Fruit fly (Drosophila melanogaster): ENCODE data around the gene CG31542.
A peak's percentile ranks its signal among the peaks of the same experiment; 100 is the strongest.

Gene CG31542

DNA sequence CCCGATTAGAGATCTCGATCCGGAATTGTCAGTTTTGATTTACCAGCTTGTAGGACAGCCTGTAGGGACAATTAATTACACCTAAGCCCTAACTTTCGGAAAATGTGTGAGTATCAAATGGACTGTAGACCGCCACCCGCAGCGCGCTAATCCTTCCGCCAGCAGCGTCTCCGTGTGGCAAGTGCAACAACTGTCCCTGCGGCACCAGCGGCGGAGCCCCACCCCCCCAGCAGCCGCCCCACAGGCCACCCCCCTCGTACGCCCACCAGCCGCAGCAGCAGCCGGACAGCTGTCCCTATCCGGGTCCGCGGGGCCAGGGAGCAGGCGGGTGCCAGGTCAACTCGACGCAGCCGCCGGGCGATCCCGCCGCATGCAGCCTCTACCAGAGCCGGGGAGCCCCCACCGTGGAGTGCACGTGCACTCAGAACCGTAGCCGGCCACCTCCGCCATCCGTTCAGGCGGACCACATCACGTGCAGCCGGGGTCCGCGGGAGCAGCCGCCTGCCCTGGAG lies at the start of gene CG31542, which contains the start of gene CG34277:
Gene CG31542, plus strand, starts transcription at position 51 of the 512 bp plus-strand sequence.
Gene CG34277, plus strand, starts transcription at position 51 of the 512 bp plus-strand sequence.
- no peak for TF ChIP-seq CTCF (optimal IDR thresholded peaks at IDR 0.05)
- TF ChIP-seq CG8478 (optimal IDR thresholded peaks at IDR 0.05), result no peak

dm6 chr3R:5320672-5321071 lies 48.7 kb upstream of the CG31542 start:
- TF ChIP-seq CG8478 (optimal IDR thresholded peaks at IDR 0.05) (no peak), CTCF (optimal IDR thresholded peaks at IDR 0.05) (no peak)

- TF ChIP-seq CG8478 (optimal IDR thresholded peaks at IDR 0.05) (no peak), CTCF (optimal IDR thresholded peaks at IDR 0.05) (no peak)
Observed at dm6 chr3R:5322182-5322609, 47.1 kb upstream of the CG31542 start.

dm6 chr3R:5323741-5324538 lies 45.4 kb upstream of the CG31542 start:
- TF ChIP-seq CTCF (optimal IDR thresholded peaks at IDR 0.05) (no peak), CG8478 (optimal IDR thresholded peaks at IDR 0.05) (no peak)

- TF ChIP-seq CG8478 (optimal IDR thresholded peaks at IDR 0.05) (no peak), CTCF (optimal IDR thresholded peaks at IDR 0.05) (peak in 1 of 2 experiments; percentile 39)
Observed at dm6 chr3R:5326166-5326565, 43.2 kb upstream of the CG31542 start.

DNA sequence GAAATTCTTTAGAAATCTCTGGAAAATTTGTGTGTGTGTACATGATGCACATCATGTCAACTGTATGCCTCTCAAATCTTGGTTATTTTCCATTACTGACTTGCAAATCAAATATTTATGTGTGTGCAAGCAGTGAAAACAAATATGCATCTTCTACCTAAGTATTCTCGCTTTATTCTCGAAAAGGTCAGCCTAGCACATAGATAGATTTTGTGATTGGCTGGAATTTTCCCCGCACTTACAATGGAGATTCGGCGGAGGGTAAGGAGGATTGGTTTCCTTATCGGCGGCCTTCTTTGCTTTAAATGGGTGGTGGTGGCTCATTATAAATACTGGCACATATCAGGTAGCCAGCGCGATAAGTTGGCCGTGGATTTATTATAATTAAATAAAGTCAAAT lies 41.4 kb upstream of the CG31542 start:
- no peak for TF ChIP-seq CTCF (optimal IDR thresholded peaks at IDR 0.05)
- no peak for TF ChIP-seq CG8478 (optimal IDR thresholded peaks at IDR 0.05)

DNA sequence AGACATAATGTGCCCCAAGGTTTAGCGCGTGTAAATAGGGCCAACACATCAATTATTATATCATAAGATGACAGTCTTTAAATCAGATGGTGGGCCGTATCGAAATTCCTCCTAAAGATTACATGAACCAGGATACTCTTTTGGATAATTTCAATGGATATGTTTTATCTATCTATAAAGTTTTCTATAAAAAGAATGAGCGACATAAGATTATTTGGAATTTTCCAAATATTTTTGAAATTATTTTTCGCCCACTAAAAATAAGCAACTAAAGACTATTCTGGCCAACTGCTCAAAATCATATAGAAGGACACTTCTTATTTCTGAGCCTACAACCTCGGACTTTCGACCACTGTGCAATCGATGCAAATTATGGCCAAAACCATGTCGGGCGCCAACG lies 39.0 kb upstream of the CG31542 start:
- TF ChIP-seq CTCF (optimal IDR thresholded peaks at IDR 0.05), result no peak
- no peak for TF ChIP-seq CG8478 (optimal IDR thresholded peaks at IDR 0.05)

- no peak for TF ChIP-seq CG8478 (optimal IDR thresholded peaks at IDR 0.05)
- no peak for TF ChIP-seq CTCF (optimal IDR thresholded peaks at IDR 0.05)
Observed at dm6 chr3R:5331764-5332405, 37.5 kb upstream of the CG31542 start.

DNA sequence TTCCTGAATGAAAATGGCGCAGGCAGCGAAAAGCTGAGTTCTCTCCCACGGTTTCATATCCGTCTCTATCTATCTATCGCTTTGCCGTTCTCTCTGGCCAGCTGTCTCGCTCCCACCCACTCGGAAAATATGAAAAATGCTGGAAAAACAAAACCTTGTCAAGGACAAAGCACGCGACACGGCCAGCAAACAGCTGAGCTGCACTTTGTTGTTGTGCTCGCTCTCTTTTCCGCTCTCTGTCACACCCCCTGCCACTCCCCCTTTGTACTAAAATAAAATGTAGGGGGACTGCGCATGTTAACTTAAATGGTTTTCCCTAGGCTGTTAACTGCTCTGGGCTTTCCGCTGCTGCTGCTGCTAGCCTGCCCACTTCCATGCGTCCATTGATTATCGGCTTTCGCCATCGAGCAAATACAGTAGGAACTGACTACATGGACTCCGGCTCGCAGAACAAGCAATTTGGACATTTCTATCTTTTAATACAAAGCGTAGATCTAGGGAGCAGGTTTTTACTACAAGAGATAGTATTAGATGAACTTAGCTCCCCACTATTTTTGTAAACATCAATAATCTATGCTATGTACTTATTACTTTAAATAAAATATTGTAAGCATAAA lies 22.5 kb upstream of the CG31542 start:
- no peak for TF ChIP-seq CG8478 (optimal IDR thresholded peaks at IDR 0.05)
- no peak for TF ChIP-seq CTCF (optimal IDR thresholded peaks at IDR 0.05)

DNA sequence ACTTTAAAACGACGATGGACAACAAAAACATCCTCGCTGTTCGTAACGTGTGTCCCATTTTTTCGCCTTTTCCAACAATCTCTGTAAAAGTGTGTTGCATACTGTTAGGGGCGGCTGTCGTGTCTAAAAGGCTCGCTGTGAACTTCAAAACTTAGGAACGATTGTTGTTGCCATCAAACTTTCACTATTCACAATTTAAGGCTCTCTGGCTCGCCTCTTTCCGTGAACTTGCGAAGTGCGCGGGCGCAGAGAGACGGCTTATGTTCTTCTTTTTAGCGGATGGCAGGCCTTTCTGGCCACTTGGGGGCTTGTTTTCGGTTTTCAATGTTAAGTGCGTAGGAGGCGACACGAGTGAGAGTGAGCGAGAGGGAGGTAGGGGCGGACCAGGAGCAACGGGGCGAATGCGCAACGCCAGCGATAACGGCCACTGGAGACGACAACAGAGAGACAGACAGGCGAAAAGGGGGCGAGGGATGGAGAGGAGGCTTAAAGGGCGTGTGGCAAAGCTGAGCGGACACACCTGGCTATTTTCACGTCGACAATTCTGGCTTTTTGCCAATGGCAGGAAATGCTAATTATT lies 18.9 kb upstream of the CG31542 start, which contains the start of gene mtd:
Gene mtd, minus strand, starts transcription at position 51 of the 580 bp plus-strand sequence.
- TF ChIP-seq CTCF (optimal IDR thresholded peaks at IDR 0.05), result no peak
- no peak for TF ChIP-seq CG8478 (optimal IDR thresholded peaks at IDR 0.05)

dm6 chr3R:5354373-5355134 lies 14.8 kb upstream of the CG31542 start, which contains the start of the genes CG11999 and CG1161:
Gene CG11999, minus strand, starts transcription at chr3R:5354747.
Gene CG1161, plus strand, starts transcription at chr3R:5355092.
- TF ChIP-seq CTCF (optimal IDR thresholded peaks at IDR 0.05) (no peak), CG8478 (optimal IDR thresholded peaks at IDR 0.05) (no peak)

DNA sequence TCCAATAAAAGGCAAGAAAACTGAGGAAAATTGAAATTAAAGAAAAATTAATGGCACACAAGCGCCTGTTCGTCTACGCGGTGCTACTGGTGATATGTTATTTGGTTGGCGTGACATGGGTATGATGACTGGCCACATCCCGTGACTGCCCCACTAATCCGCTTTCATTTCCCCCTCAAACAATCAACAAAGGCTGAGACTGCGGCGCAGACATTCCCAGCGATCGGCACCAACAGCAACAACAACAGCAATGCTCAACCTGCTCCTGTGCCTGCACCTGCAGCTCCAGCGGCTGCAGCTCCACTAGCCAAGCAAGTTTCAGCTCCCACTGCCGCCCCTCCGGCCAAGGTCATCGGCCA lies 14.2 kb upstream of the CG31542 start:
- TF ChIP-seq CTCF (optimal IDR thresholded peaks at IDR 0.05), result no peak
- TF ChIP-seq CG8478 (optimal IDR thresholded peaks at IDR 0.05), result no peak

- TF ChIP-seq CG8478 (optimal IDR thresholded peaks at IDR 0.05) (no peak), CTCF (optimal IDR thresholded peaks at IDR 0.05) (peak in 1 of 2 experiments; percentile 11)
Observed at dm6 chr3R:5357935-5358414, 11.4 kb upstream of the CG31542 start, which contains the start of gene Prosbeta7. Gene Prosbeta7, minus strand, starts transcription at chr3R:5358364.
